Fruit fly (Drosophila melanogaster) S2 (cell line): Measurements from ENCODE around the gene CG9662.

Experiments
- CG8478 ChIP-seq: fragments of >200 bp; optimal IDR thresholded peaks from 2 replicates; lab custom pipeline; 2018
- CTCF ChIP-seq, 2 experiments: fragments of >200 bp; optimal IDR thresholded peaks; 2 replicates each; lab custom pipeline; 2018

DNA sequence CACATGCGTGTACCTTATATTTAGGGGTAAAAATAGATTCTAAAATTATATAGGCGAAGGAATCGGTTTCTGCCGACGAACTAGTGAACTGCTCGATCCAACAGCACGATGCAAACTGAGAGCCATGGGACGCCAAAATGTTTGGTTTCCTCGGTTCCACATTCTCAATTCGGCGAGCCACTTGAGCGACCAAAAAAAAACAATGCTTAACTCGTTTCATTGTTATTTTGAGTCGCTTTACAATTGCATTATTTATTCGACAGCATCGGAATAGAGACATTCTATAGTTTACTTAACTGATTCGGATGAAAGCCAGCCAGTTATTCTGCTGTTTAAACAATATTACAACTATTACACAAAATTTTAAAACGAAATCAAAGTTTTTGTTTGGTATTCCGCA lies 926 bp downstream of the CG9662 start, which contains the start of gene CG15412:
- no peak for TF ChIP-seq CTCF (optimal IDR thresholded peaks at IDR 0.05; lab: Kevin White, UChicago)
- TF ChIP-seq CG8478 (lab: Kevin White, UChicago): no peak
